Worm (Caenorhabditis elegans): ENCODE measurements around the gene fbxa-74.

ce11 chrIII:1733001-1733400 is 34.2 kb upstream of the fbxa-74 start, which contains the start of gene ser-4:
- TF ChIP-seq ref-1 (GFP tag; conservative IDR thresholded peaks at IDR 0.05) (no peak), klf-2 (GFP tag; conservative IDR thresholded peaks at IDR 0.05) (no peak), ztf-23 (GFP tag; IDR thresholded peaks at IDR 0.05) (no peak), T22C8.4 (GFP tag; IDR thresholded peaks at IDR 0.05) (no peak), cog-1 (tag; optimal IDR thresholded peaks at IDR 0.05) (no peak), med-1 (GFP tag; optimal IDR thresholded peaks at IDR 0.05; ENCODE audit: insufficient read depth) (no peak)

Data from whole organism, midembryonic.